Fruit fly (Drosophila melanogaster) whole organism, embryonic: ENCODE measurements around the gene mal.

Source experiments
- B-H2 ChIP-seq: fragments of 200-800 bp; sonication (Bioruptor generic); optimal IDR thresholded peaks from 2 replicates; lab custom pipeline; 2018; ENCODE audit warnings: missing biosample characterization, mild to moderate bottlenecking, missing genetic modification characterization
- CG10147 ChIP-seq: fragments of 200-800 bp; sonication (Bioruptor generic); optimal IDR thresholded peaks from 2 replicates; lab custom pipeline; 2019; ENCODE audit warnings: missing biosample characterization, mild to moderate bottlenecking, missing genetic modification characterization, moderate library complexity
- CG10543 ChIP-seq: fragments of 200-800 bp; sonication (Bioruptor generic); optimal IDR thresholded peaks from 3 replicates; lab custom pipeline; 2017; ENCODE audit warnings: missing biosample characterization, mild to moderate bottlenecking, missing genetic modification characterization, moderate library complexity
- CG10979 ChIP-seq: fragments of 200-800 bp; sonication (Bioruptor generic); optimal IDR thresholded peaks from 2 replicates; lab custom pipeline; 2018; ENCODE audit warnings: missing biosample characterization, mild to moderate bottlenecking, missing genetic modification characterization, moderate library complexity
- CG12391 ChIP-seq: fragments of 200-800 bp; sonication (Bioruptor generic); optimal IDR thresholded peaks from 3 replicates; lab custom pipeline; 2018; ENCODE audit warnings: missing biosample characterization, mild to moderate bottlenecking, missing genetic modification characterization, moderate library complexity
- CG14014 ChIP-seq: fragments of 200-800 bp; sonication (Bioruptor generic); IDR thresholded peaks from 2 replicates; pipeline ENCODE4 v1.3.6; 2022; ENCODE audit warnings: missing biosample characterization, missing genetic modification characterization
- CG14860 ChIP-seq: fragments of 200-800 bp; sonication (Bioruptor generic); IDR thresholded peaks from 3 replicates; pipeline ENCODE4 v1.3.6; 2022; ENCODE audit warnings: missing biosample characterization, missing genetic modification characterization; ENCODE audit not compliant: partially characterized antibody
- CG15479 ChIP-seq: fragments of 200-800 bp; sonication (Bioruptor generic); optimal IDR thresholded peaks from 3 replicates; lab custom pipeline; 2019; ENCODE audit warnings: missing biosample characterization, mild to moderate bottlenecking, missing genetic modification characterization, moderate library complexity
- CG15514 ChIP-seq: fragments of 200-800 bp; sonication (Bioruptor generic); optimal IDR thresholded peaks from 3 replicates; lab custom pipeline; 2017; ENCODE audit warnings: missing biosample characterization, missing genetic modification characterization, mild to moderate bottlenecking, moderate library complexity, missing genetic modification reagents
- CG15696 ChIP-seq: fragments of 200-800 bp; sonication (Bioruptor generic); optimal IDR thresholded peaks from 2 replicates; lab custom pipeline; 2019; ENCODE audit warnings: missing biosample characterization, mild to moderate bottlenecking, missing genetic modification characterization, moderate library complexity
- CG1602 ChIP-seq: fragments of 200-800 bp; sonication (Bioruptor generic); optimal IDR thresholded peaks from 3 replicates; lab custom pipeline; 2016; ENCODE audit warnings: missing biosample characterization, missing genetic modification characterization
- CG17359 ChIP-seq: fragments of 200-800 bp; sonication (Bioruptor generic); optimal IDR thresholded peaks from 3 replicates; lab custom pipeline; 2018; ENCODE audit warnings: missing biosample characterization, mild to moderate bottlenecking, missing genetic modification characterization, moderate library complexity
- CG17568 ChIP-seq: fragments of 200-800 bp; sonication (Bioruptor generic); optimal IDR thresholded peaks from 2 replicates; lab custom pipeline; 2018; ENCODE audit warnings: missing biosample characterization, mild to moderate bottlenecking, missing genetic modification characterization, moderate library complexity
- CG1832 ChIP-seq: fragments of 200-800 bp; sonication (Bioruptor generic); optimal IDR thresholded peaks from 2 replicates; lab custom pipeline; 2017; ENCODE audit warnings: missing biosample characterization, mild to moderate bottlenecking, missing genetic modification characterization, inconsistent platforms
- CG2116 ChIP-seq: fragments of 200-800 bp; sonication (Bioruptor generic); optimal IDR thresholded peaks from 3 replicates; lab custom pipeline; 2018; ENCODE audit warnings: missing biosample characterization, mild to moderate bottlenecking, missing genetic modification characterization
- CG2129 ChIP-seq: fragments of 200-800 bp; sonication (Bioruptor generic); IDR thresholded peaks from 2 replicates; pipeline ENCODE4 v1.3.6; 2022; ENCODE audit warnings: missing biosample characterization, missing genetic modification characterization; ENCODE audit not compliant: partially characterized antibody
- CG3163 ChIP-seq: fragments of 200-800 bp; sonication (Bioruptor generic); optimal IDR thresholded peaks from 3 replicates; lab custom pipeline; 2016; ENCODE audit warnings: missing biosample characterization, missing genetic modification characterization
- CG3726 ChIP-seq: fragments of 200-800 bp; sonication (Bioruptor generic); IDR thresholded peaks from 3 replicates; pipeline ENCODE4, ENCODE4 v1.3.6; 2022; ENCODE audit warnings: missing biosample characterization, missing genetic modification characterization
- CG3847 ChIP-seq: fragments of 200-800 bp; sonication (Bioruptor generic); IDR thresholded peaks from 2 replicates; pipeline ENCODE4 v1.3.6; 2022; ENCODE audit warnings: missing biosample characterization, missing genetic modification characterization
- CG4360 ChIP-seq: fragments of 200-800 bp; sonication (Bioruptor generic); IDR thresholded peaks from 2 replicates; pipeline ENCODE4 v1.3.6; 2022; ENCODE audit warnings: missing biosample characterization, missing genetic modification characterization
- CG4730 ChIP-seq: fragments of 200-800 bp; sonication (Bioruptor generic); IDR thresholded peaks from 2 replicates; pipeline ENCODE4 v1.3.6; 2022; ENCODE audit warnings: missing biosample characterization, missing genetic modification characterization
- CG5180 ChIP-seq: fragments of 200-800 bp; sonication (Bioruptor generic); optimal IDR thresholded peaks from 3 replicates; lab custom pipeline; 2017; ENCODE audit warnings: missing biosample characterization, missing genetic modification characterization, mild to moderate bottlenecking, moderate library complexity, missing genetic modification reagents
- CG6689 ChIP-seq: fragments of 200-800 bp; sonication (Bioruptor generic); IDR thresholded peaks from 2 replicates; pipeline ENCODE4 v1.3.6; 2022; ENCODE audit warnings: missing biosample characterization, missing genetic modification characterization
- CG8281 ChIP-seq: fragments of 200-800 bp; sonication (Bioruptor generic); optimal IDR thresholded peaks from 2 replicates; lab custom pipeline; 2018; ENCODE audit warnings: missing biosample characterization, mild to moderate bottlenecking, missing genetic modification characterization, moderate library complexity
- D ChIP-seq, 2 experiments: fragments of 200-800 bp in 1 of 2; fragments of >200 bp in 1 of 2; sonication (Bioruptor generic) in 1 of 2; optimal IDR thresholded peaks; 2 replicates in 1 of 2; 3 replicates in 1 of 2; lab custom pipeline; 2017; ENCODE audit warnings: mild to moderate bottlenecking in 1 of 2, missing biosample characterization in 1 of 2, missing genetic modification characterization in 1 of 2, missing genetic modification reagents in 1 of 2
- D19B ChIP-seq: fragments of 200-800 bp; sonication (Bioruptor generic); optimal IDR thresholded peaks from 2 replicates; lab custom pipeline; 2017; ENCODE audit warnings: missing biosample characterization, mild to moderate bottlenecking, missing genetic modification characterization
- Doc2 ChIP-seq: fragments of 200-800 bp; sonication (Bioruptor generic); IDR thresholded peaks from 2 replicates; pipeline ENCODE4 v1.3.6; 2022; ENCODE audit warnings: missing biosample characterization, missing genetic modification characterization
- Drgx ChIP-seq: fragments of 200-800 bp; sonication (Bioruptor generic); IDR thresholded peaks from 2 replicates; pipeline ENCODE4 v1.3.6; 2022; ENCODE audit warnings: missing biosample characterization, missing genetic modification characterization
- ERR ChIP-seq: fragments of 200-800 bp; sonication (Bioruptor generic); optimal IDR thresholded peaks from 2 replicates; lab custom pipeline; 2016; ENCODE audit warnings: missing biosample characterization, missing genetic modification characterization
- Ets65A ChIP-seq: fragments of 200-800 bp; sonication (Bioruptor generic); peaks from one replicate; lab custom pipeline; 2016; ENCODE audit warnings: missing biosample characterization, missing genetic modification characterization
- Gug ChIP-seq: fragments of 200-800 bp; sonication (Bioruptor generic); IDR thresholded peaks from 4 replicates; pipeline ENCODE4 v1.3.6; 2022; ENCODE audit warnings: missing biosample characterization, missing genetic modification characterization
- Hey ChIP-seq: fragments of 200-800 bp; sonication (Bioruptor generic); optimal IDR thresholded peaks from 3 replicates; lab custom pipeline; 2018; ENCODE audit warnings: missing biosample characterization, mild to moderate bottlenecking, missing genetic modification characterization
- Hr3 ChIP-seq: fragments of 200-800 bp; sonication (Bioruptor generic); optimal IDR thresholded peaks from 3 replicates; lab custom pipeline; 2016; ENCODE audit warnings: missing biosample characterization, missing genetic modification characterization
- Mes4 ChIP-seq: fragments of 200-800 bp; sonication (Bioruptor generic); optimal IDR thresholded peaks from 2 replicates; lab custom pipeline; 2016; ENCODE audit warnings: missing biosample characterization, missing genetic modification characterization
- Mrtf ChIP-seq: fragments of 200-800 bp; sonication (Bioruptor generic); IDR thresholded peaks from 3 replicates; pipeline ENCODE4 v1.3.6; 2022; ENCODE audit warnings: missing biosample characterization, missing genetic modification characterization
- Nf-YB ChIP-seq: fragments of 200-800 bp; sonication (Bioruptor generic); optimal IDR thresholded peaks from 3 replicates; lab custom pipeline; 2019; ENCODE audit warnings: missing biosample characterization, mild to moderate bottlenecking, missing genetic modification characterization, moderate library complexity
- Side ChIP-seq: fragments of 200-800 bp; sonication (Bioruptor generic); optimal IDR thresholded peaks from 2 replicates; lab custom pipeline; 2016; ENCODE audit warnings: missing biosample characterization, missing genetic modification characterization
- Vsx1 ChIP-seq: fragments of 200-800 bp; sonication (Bioruptor generic); optimal IDR thresholded peaks from 2 replicates; lab custom pipeline; 2017; ENCODE audit warnings: missing biosample characterization, mild to moderate bottlenecking, missing genetic modification characterization, missing genetic modification reagents
- chinmo ChIP-seq: fragments of 200-800 bp; sonication (Bioruptor generic); IDR thresholded peaks from 4 replicates; pipeline ENCODE4 v1.3.6; 2022; ENCODE audit warnings: missing biosample characterization, missing genetic modification characterization; ENCODE audit not compliant: partially characterized antibody
- hth ChIP-seq: fragments of >200 bp; optimal IDR thresholded peaks from 2 replicates; lab custom pipeline; 2017; ENCODE audit warnings: inconsistent platforms
- mam ChIP-seq: fragments of 200-800 bp; sonication (Bioruptor generic); optimal IDR thresholded peaks from 3 replicates; lab custom pipeline; 2016; ENCODE audit warnings: missing biosample characterization, missing genetic modification characterization
- org-1 ChIP-seq: fragments of 200-800 bp; sonication (Bioruptor generic); optimal IDR thresholded peaks from 2 replicates; lab custom pipeline; 2017; ENCODE audit warnings: missing biosample characterization, missing genetic modification characterization
- run ChIP-seq: fragments of 200-800 bp; sonication (Bioruptor generic); optimal IDR thresholded peaks from 3 replicates; lab custom pipeline; 2018; ENCODE audit warnings: missing biosample characterization, mild to moderate bottlenecking, missing genetic modification characterization
- slou ChIP-seq: fragments of 200-800 bp; sonication (Bioruptor generic); optimal IDR thresholded peaks from 3 replicates; lab custom pipeline; 2016; ENCODE audit warnings: missing biosample characterization, missing genetic modification characterization
- ssp ChIP-seq: fragments of 200-800 bp; sonication (Bioruptor generic); IDR thresholded peaks from 2 replicates; pipeline ENCODE4 v1.3.6; 2022; ENCODE audit warnings: missing biosample characterization, missing genetic modification characterization
- stc ChIP-seq: fragments of 200-800 bp; sonication (Bioruptor generic); IDR thresholded peaks from 2 replicates; pipeline ENCODE4 v1.3.6; 2022; ENCODE audit warnings: missing biosample characterization, missing genetic modification characterization
- tna ChIP-seq: fragments of 200-800 bp; sonication (Bioruptor generic); IDR thresholded peaks from 2 replicates; pipeline ENCODE4 v1.3.6; 2022; ENCODE audit warnings: missing biosample characterization, missing genetic modification characterization; ENCODE audit not compliant: partially characterized antibody
- trh ChIP-seq: fragments of 200-800 bp; sonication (Bioruptor generic); optimal IDR thresholded peaks from 2 replicates; lab custom pipeline; 2016; ENCODE audit warnings: missing biosample characterization, missing genetic modification characterization
- tx ChIP-seq: fragments of 200-800 bp; sonication (Bioruptor generic); optimal IDR thresholded peaks from 2 replicates; lab custom pipeline; 2016; ENCODE audit warnings: missing biosample characterization, missing genetic modification characterization

mal gene

dm6 chrX:20429482-20430204, at the start of gene mal, which contains the start of gene CG11710 (continued):
- TF ChIP-seq CG17568 (GFP tag; lab: Kevin White, UChicago), result no peak
- TF ChIP-seq Nf-YB (GFP tag; lab: Kevin White, UChicago), result peak; percentile 33
- peak; percentile 83 for TF ChIP-seq D19B (GFP tag; lab: Kevin White, UChicago)
- TF ChIP-seq run (tag; lab: Kevin White, UChicago), result no peak
- no peak for TF ChIP-seq Hey (tag; lab: Kevin White, UChicago)
- TF ChIP-seq mam (GFP tag; lab: Kevin White, UChicago), result peak; percentile 74
- TF ChIP-seq slou (GFP tag; lab: Kevin White, UChicago), result peak; percentile 69
- no peak for TF ChIP-seq CG2129 (GFP tag; lab: Robert Waterston, UW)
- peak; percentile 83 for TF ChIP-seq CG10979
- TF ChIP-seq Vsx1, result no peak
- TF ChIP-seq CG5180 (GFP tag; lab: Kevin White, UChicago), result no peak
- peak; percentile 63; the same call in 1 of the 2 replicates for TF ChIP-seq Drgx (GFP tag; lab: Robert Waterston, UW)
- no peak for TF ChIP-seq CG1832 (GFP tag; lab: Kevin White, UChicago)
- peak; percentile 68 for TF ChIP-seq CG15696 (tag; lab: Kevin White, UChicago)
- no peak for TF ChIP-seq CG3726 (GFP tag; lab: Robert Waterston, UW)
- TF ChIP-seq CG15479 (GFP tag; lab: Kevin White, UChicago), result no peak
- peak; percentile 57 for TF ChIP-seq org-1
- TF ChIP-seq B-H2 (GFP tag; lab: Kevin White, UChicago), result peak; percentile 68
- TF ChIP-seq CG1602 (GFP tag; lab: Kevin White, UChicago), result peak; percentile 52
- TF ChIP-seq CG6689, result peak; percentile 79
- TF ChIP-seq CG14860, result peak; percentile 57; the same call in 2 of the 3 replicates
- TF ChIP-seq CG4360 (GFP tag; lab: Robert Waterston, UW), result no peak
- no peak for TF ChIP-seq CG8281 (tag; lab: Kevin White, UChicago)
- TF ChIP-seq Side (GFP tag; lab: Kevin White, UChicago), result peak; percentile 44
- peak; percentile 68 for TF ChIP-seq CG3847 (GFP tag; lab: Robert Waterston, UW)
- peak; percentile 69 for TF ChIP-seq CG2116
- no peak for TF ChIP-seq chinmo (GFP tag; lab: Robert Waterston, UW)
- TF ChIP-seq Mes4, result no peak
- peak; percentile 74; the same call in 3 of the 4 replicates for TF ChIP-seq Gug
- TF ChIP-seq ssp (GFP tag; lab: Robert Waterston, UW), result peak; percentile 69
- TF ChIP-seq CG17359 (tag; lab: Kevin White, UChicago), result peak; percentile 81
- TF ChIP-seq Doc2, result no peak
- no peak for TF ChIP-seq hth (lab: Kevin White, UChicago)
- no peak for TF ChIP-seq ERR (GFP tag; lab: Kevin White, UChicago)
- peak; percentile 33; the same call in 1 of the 2 replicates for TF ChIP-seq tna (GFP tag; lab: Robert Waterston, UW)
- peak; percentile 48 for TF ChIP-seq trh (GFP tag; lab: Kevin White, UChicago)
- peak; percentile 57 for TF ChIP-seq Hr3 (GFP tag; lab: Kevin White, UChicago)
- peak; percentile 60; the same call in 1 of the 2 replicates for TF ChIP-seq CG4730 (GFP tag; lab: Robert Waterston, UW)
- TF ChIP-seq D (optimal IDR thresholded peaks at IDR 0.05; lab: Kevin White, UChicago), result no peak
- TF ChIP-seq D (GFP tag; optimal IDR thresholded peaks at IDR 0.05; lab: Kevin White, UChicago), result no peak
- peak; percentile 8 for TF ChIP-seq CG3163 (GFP tag; lab: Kevin White, UChicago)
- peak; percentile 54 for TF ChIP-seq CG15514 (GFP tag; lab: Kevin White, UChicago)
- TF ChIP-seq stc (GFP tag; lab: Robert Waterston, UW), result peak; percentile 58
- peak; percentile 70 for TF ChIP-seq CG12391 (tag; lab: Kevin White, UChicago)
- peak; percentile 97 for TF ChIP-seq Ets65A
- TF ChIP-seq CG10543 (GFP tag; lab: Kevin White, UChicago), result peak; percentile 62
- peak; percentile 82 for TF ChIP-seq CG10147 (GFP tag; lab: Kevin White, UChicago)
- peak; percentile 39 for TF ChIP-seq tx
- TF ChIP-seq CG14014 (GFP tag; lab: Robert Waterston, UW), result peak; percentile 79
- TF ChIP-seq Mrtf, result peak; percentile 57; the same call in 1 of the 3 replicates
